Worm (Caenorhabditis elegans): ENCODE measurements around the gene nspe-5.

The nspe-5 gene

DNA sequence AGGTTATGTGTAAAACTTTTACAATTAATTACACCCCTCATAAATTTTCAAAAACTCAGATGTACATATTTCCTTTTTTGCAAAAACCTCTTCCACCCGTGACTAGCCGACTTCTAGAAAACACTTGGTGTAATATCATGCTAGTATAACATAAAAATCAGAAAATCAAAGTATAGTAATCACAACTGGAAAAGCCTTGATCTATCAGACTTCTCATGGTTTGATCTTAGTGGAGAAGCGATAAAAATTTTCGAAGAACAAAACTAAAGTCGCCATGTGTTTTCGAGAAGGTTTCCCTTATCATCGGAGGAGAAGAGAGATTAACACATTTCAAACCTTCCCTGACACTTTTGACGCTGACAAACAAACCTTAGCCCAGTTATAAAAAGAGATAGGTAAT is at the start of gene nspe-5:
TSS of gene nspe-5 (plus strand) at position 301 of the 400 bp plus-strand sequence.
- TF ChIP-seq scrt-1 (GFP tag; IDR thresholded peaks at IDR 0.05), result no peak
- no peak for TF ChIP-seq B0310.2 (tag; optimal IDR thresholded peaks at IDR 0.05)
- no peak for TF ChIP-seq flt-1 (GFP tag; IDR thresholded peaks at IDR 0.05)
- TF ChIP-seq ceh-36 (tag; optimal IDR thresholded peaks at IDR 0.05), result no peak
- TF ChIP-seq aly-1 (tag; optimal IDR thresholded peaks at IDR 0.05), result no peak
- TF ChIP-seq tbx-37 (GFP tag; conservative IDR thresholded peaks at IDR 0.05), result no peak
- no peak for TF ChIP-seq F13C5.2 (tag; optimal IDR thresholded peaks at IDR 0.05)
- no peak for TF ChIP-seq hmg-4 (GFP tag; optimal IDR thresholded peaks at IDR 0.05)
- no peak for TF ChIP-seq ets-7 (tag; optimal IDR thresholded peaks at IDR 0.05)
- TF ChIP-seq hnd-1 (tag; optimal IDR thresholded peaks at IDR 0.05), result no peak
- no peak for TF ChIP-seq sea-1 (GFP tag; conservative IDR thresholded peaks at IDR 0.05)
- no peak for TF ChIP-seq pes-1 (GFP tag; IDR thresholded peaks at IDR 0.05)
- no peak for TF ChIP-seq tbx-11 (GFP tag; IDR thresholded peaks at IDR 0.05)

DNA sequence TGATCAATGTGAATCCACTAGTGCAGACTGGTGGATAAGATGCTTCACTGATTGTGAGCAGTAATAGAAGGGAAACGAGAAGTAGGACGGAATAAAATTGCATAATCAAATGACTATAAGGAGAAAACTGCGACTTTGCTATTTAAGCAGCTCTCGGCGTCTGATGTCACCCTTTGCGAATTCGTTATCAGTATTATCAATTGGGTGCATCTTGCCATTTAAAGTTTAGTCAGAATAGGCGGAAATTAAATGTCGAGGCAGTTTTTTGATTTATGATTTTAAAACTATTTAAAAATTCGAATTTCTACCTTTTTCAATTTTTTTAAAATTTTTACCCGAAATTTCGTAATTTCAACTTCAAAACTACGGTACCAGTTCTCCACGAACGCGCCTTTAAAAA is 47.7 kb upstream of the nspe-5 start, which contains the start of gene clec-4:
TSS of gene clec-4 (minus strand) at position 162 of the 400 bp plus-strand sequence.
- TF ChIP-seq aly-1 (tag; optimal IDR thresholded peaks at IDR 0.05) (no peak), ets-7 (tag; optimal IDR thresholded peaks at IDR 0.05) (no peak), tbx-11 (GFP tag; IDR thresholded peaks at IDR 0.05) (no peak)

DNA sequence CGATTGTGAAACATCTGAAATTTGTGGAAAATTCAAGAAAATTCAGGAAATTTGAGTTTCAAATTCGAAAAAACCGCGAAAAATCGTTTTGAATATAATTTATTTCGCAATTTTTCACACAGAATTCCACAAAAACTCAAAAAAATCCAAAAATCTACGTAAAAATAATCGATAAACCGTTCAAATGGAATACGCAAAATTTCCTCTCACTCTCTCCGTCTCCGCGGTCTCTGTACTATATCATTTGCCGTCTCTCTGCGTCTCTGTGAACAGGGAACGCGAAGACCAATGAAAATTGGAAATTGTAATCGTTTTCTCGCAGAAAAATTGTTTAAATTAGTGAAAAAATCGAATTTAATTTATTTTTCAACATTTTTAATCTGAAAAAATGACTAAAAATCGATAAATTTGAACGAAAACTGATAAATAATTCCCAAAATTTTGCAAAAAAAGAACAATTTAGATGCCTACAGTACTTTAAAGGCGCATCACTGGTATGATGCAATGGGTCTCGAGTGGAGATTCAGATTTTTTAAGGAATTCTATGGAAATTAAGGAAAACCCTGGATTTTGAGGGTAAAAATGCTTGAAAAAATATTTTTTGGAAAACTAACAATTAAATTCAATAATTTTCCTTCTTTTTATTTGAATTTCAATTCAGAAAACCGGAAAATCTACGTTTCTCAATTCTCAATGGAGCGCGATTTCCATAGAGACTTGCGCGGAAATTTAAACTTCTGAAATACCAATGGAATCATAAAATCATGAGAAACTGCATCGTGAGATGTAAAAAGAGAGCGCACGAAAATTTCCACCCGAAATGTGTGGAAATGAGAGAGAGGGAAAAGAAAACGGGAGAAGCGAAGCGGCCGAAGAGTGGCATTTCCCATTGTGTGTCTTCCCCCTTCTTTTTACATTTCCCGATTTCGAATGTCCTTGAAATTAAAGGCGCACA is 24.7 kb upstream of the nspe-5 start, which contains the start of the genes ceh-100 and lips-15:
TSS of gene ceh-100 (minus strand) at position 14 of the 955 bp plus-strand sequence.
TSS of gene lips-15 (plus strand) at position 720 of the 955 bp plus-strand sequence.
- no peak for TF ChIP-seq F13C5.2 (tag; optimal IDR thresholded peaks at IDR 0.05)
- no peak for TF ChIP-seq flt-1 (GFP tag; IDR thresholded peaks at IDR 0.05)
- TF ChIP-seq tra-4 (tag; optimal IDR thresholded peaks at IDR 0.05), result no peak
- no peak for TF ChIP-seq ets-7 (tag; optimal IDR thresholded peaks at IDR 0.05)
- no peak for TF ChIP-seq ceh-36 (tag; optimal IDR thresholded peaks at IDR 0.05)
- no peak for TF ChIP-seq aly-1 (tag; optimal IDR thresholded peaks at IDR 0.05)
- TF ChIP-seq sea-1 (GFP tag; conservative IDR thresholded peaks at IDR 0.05), result no peak

DNA sequence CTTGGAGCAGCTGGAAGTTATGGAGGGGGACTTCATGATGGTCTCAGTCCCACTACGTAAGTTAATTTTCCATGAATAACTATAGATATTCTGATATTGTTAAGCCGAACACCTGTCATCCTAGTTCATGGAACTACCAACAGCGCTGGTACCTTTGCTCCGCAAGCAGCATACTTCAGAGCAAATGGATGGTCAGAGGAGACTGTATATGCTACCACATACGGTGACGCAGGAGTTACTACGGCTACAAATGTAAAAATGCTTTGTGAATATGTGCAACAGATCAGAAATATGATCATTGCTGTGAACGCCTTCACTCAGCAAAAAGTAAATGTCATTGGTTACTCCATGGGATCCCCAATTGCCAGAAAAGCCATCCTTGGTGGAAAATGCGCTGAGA is 22.6 kb upstream of the nspe-5 start:
- TF ChIP-seq flt-1 (GFP tag; IDR thresholded peaks at IDR 0.05) (no peak), hnd-1 (tag; optimal IDR thresholded peaks at IDR 0.05) (no peak)

DNA sequence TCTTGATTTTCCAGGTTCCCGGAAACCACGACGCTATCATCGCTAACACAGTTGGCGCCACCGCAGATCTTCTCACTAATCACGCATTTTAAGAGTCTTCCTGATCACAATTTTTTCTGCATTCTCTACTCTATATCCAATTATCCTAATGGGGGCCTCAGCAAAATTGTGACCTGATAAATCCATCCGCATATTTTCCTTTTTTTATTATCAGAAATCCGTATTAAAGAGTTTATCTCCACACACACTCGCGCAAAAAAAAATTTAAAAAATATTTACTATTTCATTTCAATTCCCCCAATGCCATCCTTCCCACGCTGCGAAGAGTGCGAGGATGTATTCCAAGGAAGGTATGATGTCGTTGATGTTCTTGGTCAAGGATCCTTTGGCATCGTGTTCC is 21.8 kb upstream of the nspe-5 start, which contains the start of gene Y38E10A.8:
TSS of gene Y38E10A.8 (plus strand) at position 301 of the 400 bp plus-strand sequence.
- TF ChIP-seq aly-1 (tag; optimal IDR thresholded peaks at IDR 0.05) (no peak), ceh-36 (tag; optimal IDR thresholded peaks at IDR 0.05) (no peak), sea-1 (GFP tag; conservative IDR thresholded peaks at IDR 0.05) (no peak), tbx-37 (GFP tag; conservative IDR thresholded peaks at IDR 0.05) (no peak), pes-1 (GFP tag; IDR thresholded peaks at IDR 0.05) (no peak), hmbx-1 (tag; optimal IDR thresholded peaks at IDR 0.05) (no peak), flt-1 (GFP tag; IDR thresholded peaks at IDR 0.05) (no peak), F13C5.2 (tag; optimal IDR thresholded peaks at IDR 0.05) (no peak), scrt-1 (GFP tag; IDR thresholded peaks at IDR 0.05) (no peak), ets-7 (tag; optimal IDR thresholded peaks at IDR 0.05) (no peak), tbx-11 (GFP tag; IDR thresholded peaks at IDR 0.05) (no peak), hmg-4 (GFP tag; optimal IDR thresholded peaks at IDR 0.05) (no peak), hnd-1 (tag; optimal IDR thresholded peaks at IDR 0.05) (no peak), tra-4 (tag; optimal IDR thresholded peaks at IDR 0.05) (no peak), ama-1 (optimal IDR thresholded peaks at IDR 0.05) (no peak), ceh-13 (GFP tag; optimal IDR thresholded peaks at IDR 0.05) (no peak), B0310.2 (tag; optimal IDR thresholded peaks at IDR 0.05) (no peak)

DNA sequence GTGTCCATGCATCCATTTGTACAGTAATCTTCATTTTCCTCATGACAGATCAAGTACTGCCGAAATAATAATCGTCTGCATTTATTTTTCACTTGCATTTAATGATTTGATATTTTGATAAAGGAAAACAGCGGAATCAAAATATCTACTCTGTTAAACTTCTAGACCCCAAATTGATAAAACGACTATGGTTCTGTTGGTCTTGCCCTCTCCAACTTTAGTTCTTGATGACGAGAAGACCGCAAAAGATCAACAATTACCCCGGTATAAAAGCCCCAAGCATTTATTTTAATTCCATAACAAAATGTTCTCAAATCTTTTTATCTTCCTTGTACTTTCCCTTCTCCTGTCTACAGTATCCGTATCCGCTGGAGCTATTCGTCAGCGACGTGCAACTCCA is 20.0 kb upstream of the nspe-5 start, which contains the start of gene Y38E10A.9:
TSS of gene Y38E10A.9 (plus strand) at position 301 of the 400 bp plus-strand sequence.
- TF ChIP-seq ceh-36 (tag; optimal IDR thresholded peaks at IDR 0.05) (no peak), ama-1 (optimal IDR thresholded peaks at IDR 0.05) (no peak), tra-4 (tag; optimal IDR thresholded peaks at IDR 0.05) (no peak), hmg-4 (GFP tag; optimal IDR thresholded peaks at IDR 0.05) (no peak), ets-7 (tag; optimal IDR thresholded peaks at IDR 0.05) (no peak), sea-1 (GFP tag; conservative IDR thresholded peaks at IDR 0.05) (no peak), ceh-13 (GFP tag; optimal IDR thresholded peaks at IDR 0.05) (no peak), F13C5.2 (tag; optimal IDR thresholded peaks at IDR 0.05) (no peak), hnd-1 (tag; optimal IDR thresholded peaks at IDR 0.05) (no peak), hmbx-1 (tag; optimal IDR thresholded peaks at IDR 0.05) (no peak), B0310.2 (tag; optimal IDR thresholded peaks at IDR 0.05) (no peak), flt-1 (GFP tag; IDR thresholded peaks at IDR 0.05) (no peak), tbx-37 (GFP tag; conservative IDR thresholded peaks at IDR 0.05) (no peak), aly-1 (tag; optimal IDR thresholded peaks at IDR 0.05) (no peak), tbx-11 (GFP tag; IDR thresholded peaks at IDR 0.05) (no peak)

DNA sequence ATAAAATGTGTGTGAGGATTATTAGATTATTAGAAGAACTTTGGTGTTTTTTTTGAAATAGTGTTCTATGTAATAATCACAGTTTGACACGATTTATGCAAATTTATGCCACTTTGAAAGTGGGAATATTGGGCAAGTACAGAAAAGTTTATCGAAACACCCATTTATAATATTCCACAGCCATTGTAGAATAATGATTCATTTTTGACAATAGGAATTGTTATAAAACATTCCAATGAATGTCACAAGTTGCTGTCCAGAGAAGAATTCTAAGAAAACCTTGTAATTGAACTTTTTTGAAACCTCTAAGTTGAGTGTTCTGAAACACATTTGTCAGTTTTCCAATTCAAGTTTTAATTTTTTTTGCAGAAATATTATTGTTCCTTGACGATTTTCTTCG is 16.4 kb upstream of the nspe-5 start, which contains the start of gene nspe-4:
TSS of gene nspe-4 (plus strand) at position 301 of the 400 bp plus-strand sequence.
- TF ChIP-seq ets-7 (tag; optimal IDR thresholded peaks at IDR 0.05), result no peak
- no peak for TF ChIP-seq ama-1 (optimal IDR thresholded peaks at IDR 0.05)

DNA sequence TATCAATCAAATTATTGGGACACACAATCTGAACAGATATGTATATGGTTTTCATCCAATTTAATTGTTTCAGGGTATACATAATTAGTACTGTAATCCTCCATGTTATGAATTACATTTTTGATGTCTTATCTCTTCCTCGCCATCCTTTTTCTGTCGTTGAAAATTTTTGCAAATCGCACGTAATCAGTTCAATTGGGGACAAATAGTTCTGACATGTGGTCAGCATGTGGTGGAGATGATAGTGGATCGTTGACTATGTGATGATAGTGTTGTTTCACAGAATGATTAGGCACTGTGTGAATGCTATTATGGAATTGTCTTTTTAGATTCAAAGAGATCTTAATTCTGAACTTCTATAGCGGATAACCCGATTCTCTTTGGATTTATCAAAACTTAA is 13.3 kb upstream of the nspe-5 start:
- no peak for TF ChIP-seq ceh-13 (GFP tag; optimal IDR thresholded peaks at IDR 0.05)
- TF ChIP-seq tra-4 (tag; optimal IDR thresholded peaks at IDR 0.05), result no peak
- no peak for TF ChIP-seq F13C5.2 (tag; optimal IDR thresholded peaks at IDR 0.05)
- TF ChIP-seq B0310.2 (tag; optimal IDR thresholded peaks at IDR 0.05), result no peak
- TF ChIP-seq ama-1 (optimal IDR thresholded peaks at IDR 0.05), result no peak
- no peak for TF ChIP-seq hmg-4 (GFP tag; optimal IDR thresholded peaks at IDR 0.05)
- TF ChIP-seq tbx-11 (GFP tag; IDR thresholded peaks at IDR 0.05), result no peak
- TF ChIP-seq flt-1 (GFP tag; IDR thresholded peaks at IDR 0.05), result no peak
- no peak for TF ChIP-seq ets-7 (tag; optimal IDR thresholded peaks at IDR 0.05)
